Worm (Caenorhabditis elegans) whole organism, midembryonic: ENCODE measurements around the gene T07C4.3.

Experiments
- T22C8.4 ChIP-seq: fragments of 200-800 bp; sonication (Bioruptor generic); IDR thresholded peaks from 2 replicates; pipeline ENCODE4 v1.3.6; 2022; ENCODE audit warnings: missing genetic modification characterization, missing compliant biosample characterization
- cog-1 ChIP-seq: sonication (generic microtip); optimal IDR thresholded peaks from 2 replicates; lab custom pipeline; 2016; ENCODE audit warnings: missing genetic modification characterization, missing compliant biosample characterization
- flt-1 ChIP-seq: fragments of 200-800 bp; sonication (Bioruptor generic); IDR thresholded peaks from 2 replicates; pipeline ENCODE4 v1.3.6; 2022; ENCODE audit warnings: missing genetic modification characterization, missing compliant biosample characterization
- klf-2 ChIP-seq: fragments of 200-800 bp; sonication (Bioruptor generic); conservative IDR thresholded peaks from 2 replicates; pipeline ENCODE4 v1.3.6; 2022; ENCODE audit warnings: missing genetic modification reagents, missing genetic modification characterization, missing compliant biosample characterization
- med-1 ChIP-seq: sonication (generic microtip); optimal IDR thresholded peaks from 2 replicates; lab custom pipeline; 2017; ENCODE audit warnings: missing genetic modification characterization, mild to moderate bottlenecking, missing compliant biosample characterization, antibody characterized with exemption, missing genetic modification reagents; ENCODE audit not compliant: insufficient read depth
- ref-1 ChIP-seq: fragments of 200-800 bp; sonication (Bioruptor generic); conservative IDR thresholded peaks from 2 replicates; pipeline ENCODE4 v1.3.6; 2022; ENCODE audit warnings: missing genetic modification reagents, missing genetic modification characterization, missing compliant biosample characterization
- tab-1 ChIP-seq: fragments of 200-800 bp; sonication (Bioruptor generic); IDR thresholded peaks from 2 replicates; pipeline ENCODE4 v1.3.6; 2022; ENCODE audit warnings: missing genetic modification characterization, missing compliant biosample characterization
- ztf-23 ChIP-seq: fragments of 200-800 bp; sonication (Bioruptor generic); IDR thresholded peaks from 2 replicates; pipeline ENCODE4 v1.3.6; 2022; ENCODE audit warnings: missing genetic modification reagents, missing genetic modification characterization, missing compliant biosample characterization
- ztf-29 ChIP-seq: fragments of 200-800 bp; sonication (Bioruptor generic); IDR thresholded peaks from 2 replicates; pipeline ENCODE4 v1.3.6; 2022; ENCODE audit warnings: missing genetic modification reagents, missing genetic modification characterization, missing compliant biosample characterization

Gene T07C4.3

DNA sequence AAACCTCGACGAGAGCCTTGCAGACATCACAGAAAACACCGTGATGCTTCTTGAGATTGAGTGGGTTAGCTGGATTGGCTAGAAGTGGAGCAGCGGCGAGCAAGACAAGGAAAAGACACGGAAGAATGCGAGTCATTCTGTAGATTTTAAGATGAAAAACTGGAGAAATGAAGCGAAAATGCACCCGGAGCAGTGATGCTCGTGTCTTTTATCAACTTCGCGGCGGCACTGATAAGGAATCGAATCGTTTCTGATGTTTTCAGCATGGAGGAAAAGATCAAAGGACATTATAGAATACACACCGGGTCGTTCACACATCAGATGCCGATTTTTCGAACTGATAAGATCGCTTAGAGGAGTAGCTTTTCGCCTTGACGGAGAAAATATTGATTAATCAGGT lies 3.4 kb downstream of the T07C4.3 start, which contains the start of gene spp-1:
Gene spp-1, minus strand, starts transcription at position 287 of the 400 bp plus-strand sequence.
- no peak for TF ChIP-seq tab-1 (GFP tag; lab: Robert Waterston, UW)

DNA sequence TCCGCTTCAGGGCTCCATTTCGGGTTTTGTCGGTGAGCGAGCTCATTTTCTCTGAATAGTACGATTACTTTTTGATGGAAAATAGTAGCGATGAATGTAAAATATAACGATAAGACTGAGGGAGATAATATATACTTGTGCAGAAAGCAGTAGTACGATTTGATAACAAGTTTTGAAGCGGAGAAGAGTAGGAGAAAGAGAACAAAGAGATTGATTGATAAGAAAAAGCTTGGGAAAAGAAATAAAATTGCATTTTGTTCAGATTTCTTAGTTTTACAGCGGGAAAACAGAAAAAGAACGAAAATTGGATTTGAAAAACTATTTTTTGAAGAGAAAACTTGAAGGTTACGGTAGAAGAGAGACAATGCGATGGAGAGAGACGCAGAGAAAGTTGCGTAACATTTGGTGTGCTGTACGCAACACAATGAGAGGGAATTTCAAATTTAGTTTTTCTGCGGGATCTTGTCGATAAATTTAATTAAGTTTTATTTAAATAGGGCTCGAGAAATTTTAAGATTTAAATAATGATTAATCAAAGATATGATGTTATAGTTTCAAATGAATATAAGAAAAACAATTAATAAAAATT lies 5.7 kb downstream of the T07C4.3 start, which contains the start of gene umps-1:
Gene umps-1, minus strand, starts transcription at position 51 of the 589 bp plus-strand sequence.
- no peak for TF ChIP-seq ref-1 (GFP tag; lab: Robert Waterston, UW)
- no peak for TF ChIP-seq tab-1 (GFP tag; lab: Robert Waterston, UW)
- TF ChIP-seq T22C8.4 (GFP tag; lab: Robert Waterston, UW), result no peak
- TF ChIP-seq ztf-29, result no peak
- TF ChIP-seq flt-1 (GFP tag; lab: Robert Waterston, UW), result no peak
- TF ChIP-seq ztf-23 (GFP tag; lab: Robert Waterston, UW), result no peak
- TF ChIP-seq cog-1, result no peak
- TF ChIP-seq med-1 (GFP tag; lab: Kevin White, UChicago), result no peak
- TF ChIP-seq klf-2 (GFP tag; lab: Robert Waterston, UW), result no peak

DNA sequence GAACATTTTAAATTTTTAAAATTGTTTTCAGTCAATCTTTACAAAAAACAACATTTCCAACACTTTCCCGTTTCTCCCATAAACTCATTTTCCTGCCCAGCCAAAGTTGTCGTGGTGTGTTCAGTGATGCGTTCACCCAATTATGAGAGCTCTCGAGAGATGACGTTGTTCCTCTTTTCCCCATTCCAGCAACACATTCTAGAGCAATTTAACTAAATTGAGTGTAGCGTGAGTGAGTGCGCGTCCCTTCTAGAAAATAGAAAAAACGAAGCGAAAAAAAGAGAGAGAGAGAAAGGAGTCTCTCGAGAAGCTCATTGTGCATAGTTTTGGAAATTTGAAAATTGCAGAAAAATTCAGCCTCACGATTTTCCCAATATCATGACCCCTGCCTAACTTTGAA lies 6.8 kb downstream of the T07C4.3 start:
- TF ChIP-seq ref-1 (GFP tag; lab: Robert Waterston, UW) (no peak), med-1 (GFP tag; lab: Kevin White, UChicago) (no peak), cog-1 (no peak), ztf-23 (GFP tag; lab: Robert Waterston, UW) (no peak), T22C8.4 (GFP tag; lab: Robert Waterston, UW) (no peak), flt-1 (GFP tag; lab: Robert Waterston, UW) (no peak), tab-1 (GFP tag; lab: Robert Waterston, UW) (no peak), klf-2 (GFP tag; lab: Robert Waterston, UW) (no peak), ztf-29 (no peak)

DNA sequence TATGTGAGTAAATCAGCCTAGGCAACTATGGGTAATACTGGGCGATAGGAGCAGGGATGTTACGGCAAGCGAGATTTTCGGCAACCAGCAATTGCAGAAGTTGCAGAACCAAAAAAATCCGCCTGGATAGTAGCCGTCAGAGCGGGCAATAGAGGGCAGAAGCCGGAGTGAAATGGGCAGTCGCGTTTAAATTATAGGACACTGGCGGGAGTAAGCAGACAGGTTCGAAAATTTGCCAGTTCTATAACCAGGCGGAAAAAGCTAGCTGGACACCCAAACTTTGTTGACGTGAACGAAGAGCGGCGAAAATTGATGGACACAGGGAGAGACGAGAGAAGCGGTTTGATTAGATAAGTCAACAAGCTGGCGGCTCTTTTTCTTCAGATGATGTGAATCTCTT lies 8.0 kb downstream of the T07C4.3 start:
- no peak for TF ChIP-seq tab-1 (GFP tag; lab: Robert Waterston, UW)
- TF ChIP-seq T22C8.4 (GFP tag; lab: Robert Waterston, UW), result no peak
- no peak for TF ChIP-seq cog-1
- TF ChIP-seq ztf-29, result no peak
- TF ChIP-seq ref-1 (GFP tag; lab: Robert Waterston, UW), result no peak
- TF ChIP-seq med-1 (GFP tag; lab: Kevin White, UChicago), result no peak
- no peak for TF ChIP-seq flt-1 (GFP tag; lab: Robert Waterston, UW)
- no peak for TF ChIP-seq klf-2 (GFP tag; lab: Robert Waterston, UW)
- TF ChIP-seq ztf-23 (GFP tag; lab: Robert Waterston, UW), result no peak

DNA sequence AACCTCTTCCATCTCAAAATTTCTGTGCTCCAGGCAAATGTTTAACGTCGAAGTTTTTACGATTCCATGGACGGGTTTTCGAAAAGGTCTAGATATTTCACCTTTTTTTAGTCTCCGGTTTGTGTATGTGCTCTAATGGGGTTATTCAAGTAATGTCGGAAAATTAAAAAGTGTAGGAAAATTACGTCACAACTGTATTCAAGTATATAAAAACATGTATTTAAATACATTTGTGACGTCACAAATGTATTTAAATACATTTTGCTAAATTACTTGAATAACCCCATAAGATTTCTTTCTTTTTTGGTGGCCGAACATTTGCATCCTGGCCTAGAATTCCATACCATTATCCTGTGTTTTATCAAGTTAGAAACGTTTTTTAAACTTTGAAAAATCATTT lies 9.5 kb downstream of the T07C4.3 start:
- no peak for TF ChIP-seq med-1 (GFP tag; lab: Kevin White, UChicago)
- no peak for TF ChIP-seq ztf-29
- no peak for TF ChIP-seq flt-1 (GFP tag; lab: Robert Waterston, UW)
- TF ChIP-seq klf-2 (GFP tag; lab: Robert Waterston, UW), result no peak
- TF ChIP-seq tab-1 (GFP tag; lab: Robert Waterston, UW), result no peak
- no peak for TF ChIP-seq cog-1
- TF ChIP-seq ref-1 (GFP tag; lab: Robert Waterston, UW), result no peak
- TF ChIP-seq T22C8.4 (GFP tag; lab: Robert Waterston, UW), result no peak
- no peak for TF ChIP-seq ztf-23 (GFP tag; lab: Robert Waterston, UW)

DNA sequence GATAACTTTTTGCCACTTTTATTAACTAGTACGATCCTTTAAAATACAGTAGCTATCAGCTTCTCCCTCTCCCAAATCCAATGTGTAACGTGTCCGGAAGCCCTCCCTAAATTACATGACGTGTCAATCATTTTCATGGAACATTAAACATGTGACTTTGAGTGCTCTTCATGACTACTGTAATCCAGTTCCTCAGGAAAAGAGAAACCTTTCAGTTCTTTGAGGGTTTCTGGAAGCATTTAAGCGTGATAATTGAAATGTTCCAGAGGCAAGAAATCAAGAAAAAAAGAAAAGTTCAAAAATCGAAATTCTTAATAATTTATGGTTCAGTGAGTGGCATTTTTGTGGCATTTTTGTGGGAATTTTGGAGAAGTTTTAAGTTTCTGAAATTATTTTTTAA lies 11.0 kb downstream of the T07C4.3 start:
- TF ChIP-seq ztf-23 (GFP tag; lab: Robert Waterston, UW) (no peak), ref-1 (GFP tag; lab: Robert Waterston, UW) (no peak), tab-1 (GFP tag; lab: Robert Waterston, UW) (no peak), T22C8.4 (GFP tag; lab: Robert Waterston, UW) (no peak), med-1 (GFP tag; lab: Kevin White, UChicago) (no peak), cog-1 (no peak), klf-2 (GFP tag; lab: Robert Waterston, UW) (no peak), ztf-29 (no peak), flt-1 (GFP tag; lab: Robert Waterston, UW) (no peak)

DNA sequence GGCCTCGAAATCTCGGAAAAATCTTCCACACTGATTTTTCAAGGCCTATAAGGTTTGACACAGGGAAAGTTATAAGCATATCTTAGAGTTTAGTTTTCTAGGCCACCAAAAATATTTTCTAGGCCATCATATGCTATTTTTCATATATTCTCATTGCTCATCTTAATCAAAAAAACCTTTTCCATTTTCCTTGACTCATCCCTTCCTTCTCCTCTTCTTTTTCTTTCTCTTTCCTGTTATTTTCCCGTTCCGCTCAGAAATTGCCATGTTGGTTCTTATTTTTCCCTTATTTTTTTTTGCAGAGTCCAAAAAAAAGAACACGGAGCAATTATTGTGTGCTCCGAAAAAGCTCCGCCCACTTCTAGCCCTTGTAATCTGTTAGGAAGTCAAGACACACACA lies 12.7 kb downstream of the T07C4.3 start, which contains the start of gene tbc-8:
Gene tbc-8, plus strand, starts transcription at position 301 of the 400 bp plus-strand sequence.
- no peak for TF ChIP-seq ref-1 (GFP tag; lab: Robert Waterston, UW)
- TF ChIP-seq ztf-29, result no peak
- TF ChIP-seq flt-1 (GFP tag; lab: Robert Waterston, UW), result no peak
- TF ChIP-seq ztf-23 (GFP tag; lab: Robert Waterston, UW), result no peak
- no peak for TF ChIP-seq med-1 (GFP tag; lab: Kevin White, UChicago)
- TF ChIP-seq tab-1 (GFP tag; lab: Robert Waterston, UW), result no peak
- no peak for TF ChIP-seq cog-1
- no peak for TF ChIP-seq T22C8.4 (GFP tag; lab: Robert Waterston, UW)
- TF ChIP-seq klf-2 (GFP tag; lab: Robert Waterston, UW), result no peak

DNA sequence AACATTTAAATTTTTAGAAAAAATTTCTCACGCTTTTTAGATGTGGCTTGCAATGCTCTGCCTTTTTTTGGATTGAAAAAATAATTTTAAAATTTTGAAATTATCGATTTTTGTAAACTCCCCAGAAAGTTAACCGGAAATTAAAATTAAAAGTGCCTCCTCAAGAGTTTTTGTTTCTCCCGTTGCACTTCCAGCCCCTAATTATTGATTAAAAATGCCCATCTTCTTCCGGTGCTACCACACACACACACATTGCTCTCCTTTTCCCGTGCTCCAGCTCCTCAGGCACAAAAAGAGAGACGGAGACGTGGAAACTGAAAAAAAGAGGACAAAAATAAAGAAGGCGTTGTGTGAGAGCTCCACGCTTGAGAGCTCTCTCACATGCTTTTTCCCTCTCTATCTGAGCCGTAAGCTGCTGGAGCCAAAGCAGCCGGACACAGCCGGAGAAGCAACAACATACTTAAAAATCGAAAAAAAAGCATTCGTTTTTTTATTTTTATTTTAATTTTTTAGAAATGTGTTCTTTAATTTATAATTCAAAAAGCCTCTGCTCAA lies 15.5 kb downstream of the T07C4.3 start:
- TF ChIP-seq T22C8.4 (GFP tag; lab: Robert Waterston, UW) (peak; percentile 32; the same call in 1 of the 2 replicates), ztf-29 (no peak)

DNA sequence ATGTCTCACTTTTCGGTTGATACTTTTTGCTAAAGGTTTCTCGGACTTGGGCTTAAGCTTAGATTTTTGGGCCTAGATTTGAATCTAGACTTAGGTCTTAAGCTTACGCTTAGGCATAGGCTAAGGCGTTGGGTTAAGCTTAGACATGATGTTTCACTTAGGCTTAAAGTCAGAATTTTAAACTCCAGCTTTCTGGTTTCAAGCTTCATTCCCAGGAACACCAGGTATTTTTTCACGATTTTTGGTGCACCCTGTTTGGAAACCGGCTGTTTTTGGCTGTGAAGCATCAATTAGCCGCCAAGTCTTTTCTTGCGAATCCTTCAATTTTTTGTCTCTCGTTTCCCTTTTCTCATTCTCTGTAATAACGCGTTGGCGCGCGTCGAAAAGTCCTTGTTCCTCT lies 21.9 kb downstream of the T07C4.3 start:
- no peak for TF ChIP-seq cog-1
- no peak for TF ChIP-seq ztf-29
- TF ChIP-seq med-1 (GFP tag; lab: Kevin White, UChicago), result no peak
- TF ChIP-seq klf-2 (GFP tag; lab: Robert Waterston, UW), result no peak
- no peak for TF ChIP-seq tab-1 (GFP tag; lab: Robert Waterston, UW)
- no peak for TF ChIP-seq T22C8.4 (GFP tag; lab: Robert Waterston, UW)
- TF ChIP-seq ref-1 (GFP tag; lab: Robert Waterston, UW), result no peak
- no peak for TF ChIP-seq flt-1 (GFP tag; lab: Robert Waterston, UW)
- TF ChIP-seq ztf-23 (GFP tag; lab: Robert Waterston, UW), result no peak
